Worm (Caenorhabditis elegans) whole organism, dauer: ENCODE results near the gene C47D2.1.
"Not testable (repeated sequence)": the region's sequence is repeated elsewhere in the genome, so short reads cannot be mapped to it uniquely, and the experiment has no call there.

ENCODE experiments used
- unc-62 ChIP-seq: sonication (generic microtip); optimal IDR thresholded peaks from 2 replicates; lab custom pipeline; 2017; ENCODE audit warnings: missing biosample characterization, missing genetic modification reagents, missing genetic modification characterization

The C47D2.1 gene

DNA sequence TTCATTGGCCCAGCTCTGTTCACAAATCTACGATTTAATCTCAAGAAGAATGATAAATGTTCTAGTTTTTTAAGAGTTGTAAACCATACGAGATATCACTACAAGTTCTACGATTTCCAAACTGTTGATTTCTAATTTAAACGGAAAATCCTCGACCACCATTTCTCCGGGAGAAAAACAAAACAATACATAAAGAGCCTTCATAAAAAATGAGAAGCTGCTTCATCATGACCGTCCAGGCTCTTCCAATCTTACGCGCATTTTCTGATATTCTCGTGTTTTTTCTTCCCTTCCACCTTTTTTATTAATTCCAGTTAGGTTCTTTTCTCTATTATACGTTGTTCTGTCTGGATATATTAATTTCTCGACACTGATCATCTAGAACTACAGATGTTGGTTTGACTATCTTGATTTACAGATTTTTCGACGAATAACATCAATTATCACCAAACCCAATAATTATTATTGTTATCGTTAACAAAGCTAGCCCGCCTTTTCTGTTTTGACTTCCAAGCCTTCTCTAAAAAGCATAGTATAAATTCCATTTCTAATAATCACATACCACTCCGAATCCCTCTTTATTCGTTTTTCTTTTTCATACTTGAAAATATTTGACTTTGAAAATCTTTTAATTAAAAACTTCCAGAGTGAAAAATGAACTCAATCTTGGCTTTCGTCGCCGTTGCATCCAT, at the start of gene C47D2.1:
C47D2.1 (plus strand) TSS at position 642 of the 692 bp plus-strand sequence.
- no peak for TF ChIP-seq unc-62 (GFP tag; lab: Kevin White, UChicago)

DNA sequence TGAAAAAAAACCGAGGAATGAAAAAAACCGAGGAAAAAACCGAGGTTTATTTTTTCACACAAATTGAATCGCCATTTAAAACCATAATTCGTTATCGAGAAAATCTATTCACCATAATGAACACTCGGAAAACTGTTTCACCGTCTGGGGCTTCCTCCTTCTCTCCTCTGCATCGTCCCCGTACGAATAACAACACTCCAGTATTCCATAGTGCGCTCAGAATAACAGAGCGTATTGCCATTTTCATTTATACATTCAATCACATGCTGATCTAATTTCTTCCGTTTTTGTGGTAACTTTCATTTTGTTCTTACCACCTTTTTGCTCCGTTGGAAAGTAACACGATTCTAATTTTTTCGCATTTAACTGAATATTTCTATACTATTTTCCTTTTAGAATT, 45.3 kb upstream of the C47D2.1 start, which contains the start of gene C17H11.2:
C17H11.2 (plus strand) TSS at position 397 of the 400 bp plus-strand sequence.
- no peak for TF ChIP-seq unc-62 (GFP tag; lab: Kevin White, UChicago)

DNA sequence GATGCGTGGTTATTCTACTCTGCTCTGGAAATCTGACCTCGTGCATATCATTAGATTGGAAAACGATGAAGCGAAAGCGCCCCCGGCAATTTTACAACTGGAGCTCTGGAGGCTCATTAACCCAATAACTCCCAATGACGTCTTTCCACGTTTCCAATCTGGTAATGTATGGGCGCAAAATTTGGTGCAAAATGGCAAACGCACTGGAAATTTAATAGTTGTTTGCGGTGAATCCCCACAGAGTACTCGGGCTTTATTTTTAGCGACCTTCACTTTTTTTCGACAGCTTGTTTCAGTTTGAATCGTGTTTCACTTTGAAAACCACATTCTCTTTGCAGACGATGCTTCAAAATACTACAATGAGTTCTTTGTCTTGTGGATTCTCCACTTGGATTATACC, 41.3 kb upstream of the C47D2.1 start, which contains the start of gene C17H11.1:
C17H11.1 (plus strand) TSS at position 301 of the 400 bp plus-strand sequence.
- no peak for TF ChIP-seq unc-62 (GFP tag; lab: Kevin White, UChicago)

DNA sequence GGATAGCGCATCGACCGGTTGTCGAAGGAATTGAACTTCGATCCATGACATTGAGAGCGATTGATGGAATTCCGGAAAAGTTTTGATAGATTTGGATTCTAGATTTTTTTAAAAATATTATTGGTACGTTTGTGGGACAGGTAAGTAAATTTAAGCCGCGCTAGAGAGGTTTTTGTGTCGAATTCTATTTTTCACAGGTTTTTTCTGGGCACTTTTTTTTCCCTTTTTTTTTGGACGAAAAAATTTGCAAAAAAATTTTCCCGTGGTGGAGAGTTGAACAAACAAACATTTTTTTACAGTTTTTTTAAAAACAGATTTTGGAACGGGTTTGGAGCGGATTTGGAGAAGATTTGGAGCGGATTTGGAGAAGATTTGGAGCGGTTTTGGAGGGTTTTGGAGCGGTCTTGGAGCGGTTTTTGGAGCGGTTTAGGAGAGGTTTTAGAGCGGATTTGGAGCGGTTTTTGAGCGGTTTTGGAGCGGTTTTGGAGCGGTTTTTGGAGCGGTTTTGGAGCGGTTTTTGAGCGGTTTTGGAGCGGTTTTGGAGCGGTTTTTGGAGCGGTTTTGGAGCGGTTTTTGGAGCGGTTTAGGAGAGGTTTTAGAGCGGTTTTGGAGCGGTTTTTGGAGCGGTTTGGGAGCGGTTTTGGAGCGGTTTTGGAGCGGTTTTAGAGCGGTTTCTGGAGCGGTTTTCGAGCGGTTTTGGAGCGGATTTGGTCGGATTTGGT, 33.1 kb upstream of the C47D2.1 start, which contains the start of gene C17H11.4:
C17H11.4 (minus strand) TSS at position 51 of the 722 bp plus-strand sequence.
- not testable (repeated sequence) for TF ChIP-seq unc-62 (GFP tag; lab: Kevin White, UChicago)

DNA sequence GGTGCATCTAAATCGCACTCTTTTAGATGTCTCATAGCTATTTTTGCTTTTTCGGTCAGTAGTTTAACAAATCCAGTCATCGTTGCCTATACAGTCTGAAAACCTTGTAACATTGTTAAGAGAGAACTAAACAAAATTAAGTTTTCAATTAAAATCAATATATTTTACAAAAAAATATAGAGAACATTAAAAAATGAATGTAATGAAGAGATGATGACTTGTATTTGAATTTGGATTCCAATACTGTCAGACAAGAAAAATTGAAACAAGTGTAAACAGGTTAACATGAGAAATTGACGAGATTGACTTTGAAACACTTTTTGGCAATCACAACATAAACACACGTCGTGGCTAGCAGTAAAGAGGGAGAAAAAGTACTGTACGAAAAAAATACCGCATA, 29.8 kb upstream of the C47D2.1 start, which contains the start of gene C17H11.5:
C17H11.5 (minus strand) TSS at position 101 of the 400 bp plus-strand sequence.
- no peak for TF ChIP-seq unc-62 (GFP tag; lab: Kevin White, UChicago)

DNA sequence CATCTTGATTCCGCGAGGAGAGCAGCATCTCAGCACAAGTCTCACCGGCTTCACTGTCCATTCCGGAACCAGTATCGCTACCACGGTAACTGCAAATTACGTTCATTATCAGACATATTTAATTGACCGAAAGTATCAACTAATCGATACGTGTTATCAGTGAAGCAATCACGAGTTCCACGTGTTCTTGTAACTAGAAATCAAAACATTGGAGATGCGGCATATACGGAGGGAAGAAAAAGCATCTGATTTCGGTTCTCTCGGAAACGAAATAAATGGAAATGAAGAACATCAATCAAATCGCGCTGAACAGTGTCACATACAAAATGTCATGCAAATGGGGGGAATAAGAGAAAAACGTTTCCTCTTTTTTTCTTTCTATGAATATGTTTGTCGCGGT, 21.7 kb upstream of the C47D2.1 start:
- no peak for TF ChIP-seq unc-62 (GFP tag; lab: Kevin White, UChicago)

DNA sequence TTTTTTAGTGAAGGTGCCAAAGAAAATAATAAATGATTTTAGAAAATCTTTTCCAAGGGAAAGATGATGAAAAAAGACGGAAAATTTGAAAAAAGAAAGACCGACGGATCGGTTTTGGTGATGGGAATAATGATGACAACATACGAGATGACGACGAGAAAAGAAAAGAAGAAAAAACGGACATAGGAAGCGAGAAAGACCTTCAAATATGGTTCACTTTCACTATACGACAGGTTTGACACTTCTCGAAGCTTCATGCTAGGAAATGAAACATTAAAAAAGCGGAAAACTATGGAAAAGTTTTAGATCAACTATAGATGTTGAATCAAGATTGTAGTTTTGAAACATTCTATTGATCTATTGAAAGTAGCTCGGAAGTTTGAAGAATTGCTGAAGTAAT, 14.7 kb upstream of the C47D2.1 start:
- TF ChIP-seq unc-62 (GFP tag; lab: Kevin White, UChicago) = no peak

DNA sequence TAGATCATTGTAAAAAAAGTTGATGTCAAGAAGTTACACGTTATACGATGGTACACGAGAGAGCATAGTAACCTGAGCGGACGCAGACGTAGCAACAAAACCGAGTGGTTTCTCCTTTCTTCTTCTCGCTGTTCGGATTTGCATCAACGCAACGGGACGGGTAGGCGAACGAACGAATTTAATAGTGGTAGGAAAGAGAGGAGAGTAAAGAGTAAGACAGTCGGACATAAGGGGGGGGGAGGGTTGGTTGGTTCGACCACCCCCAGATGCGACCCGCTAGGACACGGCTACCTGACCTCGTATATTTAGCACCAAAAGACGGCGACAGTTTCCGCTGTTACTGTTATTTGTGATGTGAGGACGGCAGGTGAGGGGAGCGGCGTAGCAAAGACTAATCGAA, 13.7 kb upstream of the C47D2.1 start:
- TF ChIP-seq unc-62 (GFP tag; lab: Kevin White, UChicago) = no peak

DNA sequence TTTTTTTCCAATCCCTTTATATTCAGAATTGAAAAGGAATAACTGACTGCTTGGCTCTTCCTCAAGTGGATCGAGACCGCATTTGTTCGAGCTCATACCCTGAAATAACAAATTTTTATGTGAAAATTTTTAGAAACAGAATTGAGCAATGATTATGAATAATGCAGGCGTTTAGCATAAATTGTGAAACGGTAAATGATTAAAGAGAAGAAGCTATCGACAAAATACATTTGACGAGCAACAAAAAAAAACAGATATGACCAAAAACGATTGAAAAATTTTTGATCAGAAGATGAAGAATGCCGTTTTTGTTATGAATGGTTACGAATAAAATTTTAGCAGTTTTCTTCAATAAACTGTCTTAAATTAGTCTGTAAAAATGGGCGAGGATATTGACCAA, 11.2 kb upstream of the C47D2.1 start, which contains the start of gene C17H11.6:
C17H11.6 (minus strand) TSS at position 101 of the 400 bp plus-strand sequence.
- no peak for TF ChIP-seq unc-62 (GFP tag; lab: Kevin White, UChicago)

DNA sequence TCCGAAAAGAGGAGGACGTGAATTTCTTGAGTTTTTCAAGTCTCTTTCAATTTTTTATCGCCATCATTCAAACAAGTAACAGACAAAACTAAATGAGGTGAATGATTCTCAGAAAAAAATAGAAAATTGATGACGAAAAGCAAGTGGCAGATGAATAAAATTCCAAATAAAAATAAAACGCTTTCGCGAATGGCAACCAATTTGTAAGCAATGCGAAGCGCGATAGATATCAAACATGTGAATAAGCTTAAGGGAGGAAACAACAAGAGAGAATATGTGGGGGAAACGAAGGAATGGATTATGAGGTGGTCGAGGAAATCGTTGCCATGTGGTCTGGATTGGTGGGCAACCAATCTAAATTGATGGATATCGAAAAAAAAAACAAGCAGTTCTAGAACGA, 10.4 kb upstream of the C47D2.1 start:
- TF ChIP-seq unc-62 (GFP tag; lab: Kevin White, UChicago) = no peak

DNA sequence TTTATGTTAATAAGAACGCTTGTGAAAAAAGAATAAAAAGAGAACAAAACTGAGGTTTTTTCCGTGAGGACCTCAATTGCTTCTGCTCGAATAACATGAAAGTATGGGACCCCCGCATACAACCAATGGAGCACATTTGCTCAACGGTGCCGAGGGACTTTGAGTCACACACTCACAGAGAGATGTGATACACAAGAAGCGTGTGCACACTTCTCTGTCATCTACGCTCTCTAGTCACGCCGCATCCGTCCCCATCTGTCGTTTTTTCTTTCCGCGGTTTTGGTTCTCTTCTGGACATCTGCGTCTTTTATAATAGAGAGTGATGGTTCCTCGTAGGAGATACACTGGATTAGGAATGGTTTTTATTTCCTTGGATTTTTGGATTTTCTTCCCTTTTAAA, 8.9 kb upstream of the C47D2.1 start:
- TF ChIP-seq unc-62 (GFP tag; lab: Kevin White, UChicago) = no peak

DNA sequence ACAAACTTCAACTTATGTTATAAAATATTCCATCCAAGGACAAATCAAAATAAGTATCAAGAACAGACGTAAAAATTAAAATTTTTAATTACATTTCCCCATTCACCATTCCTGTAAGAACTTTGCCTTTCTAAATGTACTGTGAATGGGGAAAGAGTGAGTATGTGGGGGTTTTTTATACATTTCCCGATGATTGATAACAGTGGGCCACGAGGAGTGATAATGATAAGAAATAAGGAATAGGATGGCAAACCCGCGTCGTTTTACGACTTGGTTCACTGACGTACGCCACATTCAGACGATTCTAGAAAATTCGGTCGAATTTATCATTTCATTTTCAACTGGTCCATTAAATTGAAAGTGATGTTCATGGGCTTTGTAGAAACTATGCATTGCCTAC, 3.9 kb upstream of the C47D2.1 start, which contains the start of gene cdd-1:
cdd-1 (minus strand) TSS at position 151 of the 400 bp plus-strand sequence.
- no peak for TF ChIP-seq unc-62 (GFP tag; lab: Kevin White, UChicago)

DNA sequence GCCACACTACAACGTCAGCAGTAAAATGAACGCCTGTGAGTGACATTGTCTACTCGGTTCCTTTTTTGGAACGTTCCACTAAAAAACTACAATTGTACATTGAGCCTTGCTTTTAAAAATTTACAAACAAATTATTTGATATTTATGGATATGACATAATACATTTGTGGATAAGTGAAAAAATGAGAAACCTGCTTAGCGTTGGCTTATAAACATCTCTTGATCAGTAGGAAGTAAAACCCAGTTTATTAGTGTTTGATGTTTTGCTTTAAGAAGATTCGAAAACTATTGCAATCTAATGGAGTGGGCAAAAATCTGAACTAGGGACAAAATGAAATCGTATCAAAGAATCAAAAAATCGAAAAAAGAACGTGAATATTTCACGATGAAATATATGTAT, 2.1 kb downstream of the C47D2.1 start:
- no peak for TF ChIP-seq unc-62 (GFP tag; lab: Kevin White, UChicago)

DNA sequence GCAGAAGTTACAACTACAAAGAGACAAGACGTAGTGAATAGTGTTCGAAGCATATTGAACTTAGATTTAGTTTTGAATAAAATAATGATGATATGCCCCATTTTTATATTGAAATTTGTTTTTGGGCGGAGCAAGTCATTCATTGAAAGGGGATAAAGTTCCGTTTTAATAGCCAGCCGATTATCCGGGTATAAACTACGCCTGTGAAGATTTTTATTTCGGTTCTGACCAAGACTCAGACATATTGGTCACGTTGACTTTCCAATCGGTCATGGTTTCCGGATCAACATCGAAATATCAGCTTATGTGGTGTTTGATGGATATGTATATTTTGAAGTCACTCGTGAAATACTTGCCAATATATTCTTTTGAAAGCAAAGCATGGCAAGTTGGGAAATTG, 3.8 kb downstream of the C47D2.1 start, which contains the start of gene K02A6.4:
K02A6.4 (minus strand) TSS at position 101 of the 400 bp plus-strand sequence.
- no peak for TF ChIP-seq unc-62 (GFP tag; lab: Kevin White, UChicago)

DNA sequence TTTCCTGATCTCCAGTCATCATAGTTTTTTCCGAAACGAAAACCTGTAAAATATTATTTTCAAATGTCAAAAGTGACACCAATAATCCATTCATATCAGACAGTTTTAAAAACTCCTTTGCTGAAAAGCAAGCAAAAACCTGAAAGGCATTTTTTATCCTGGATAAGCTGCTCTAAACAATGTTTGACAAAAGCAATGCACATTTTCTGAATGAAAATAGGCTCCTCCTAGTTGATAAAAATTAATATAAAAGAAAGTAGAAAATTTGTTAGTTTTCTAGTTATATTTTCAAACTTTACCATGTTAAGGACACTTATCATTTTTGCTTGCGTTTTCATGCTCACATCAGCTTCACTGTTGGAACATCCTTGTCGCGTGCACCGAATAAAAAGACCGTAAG, 4.6 kb downstream of the C47D2.1 start, which contains the start of gene K02A6.1:
K02A6.1 (plus strand) TSS at position 301 of the 400 bp plus-strand sequence.
- TF ChIP-seq unc-62 (GFP tag; lab: Kevin White, UChicago) = no peak

DNA sequence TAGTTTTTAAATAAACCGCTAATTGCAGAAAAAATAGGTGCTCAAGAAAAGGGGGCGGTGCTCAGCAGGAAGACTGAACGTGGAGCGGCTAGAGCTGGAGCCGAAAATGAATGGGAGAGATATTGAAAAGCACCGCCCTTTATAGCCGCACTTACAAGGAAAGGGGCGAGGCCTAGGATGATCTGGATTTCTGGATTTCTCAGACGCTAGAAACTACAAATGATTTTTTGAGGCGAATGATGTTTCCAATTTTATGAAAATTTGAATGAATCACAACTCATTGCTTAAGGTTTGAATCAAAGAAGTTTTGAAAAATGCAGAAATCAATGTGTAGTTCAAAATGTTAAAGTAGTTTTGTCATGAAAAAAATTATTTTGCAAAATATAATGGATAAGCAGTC, 10.1 kb downstream of the C47D2.1 start, which contains the start of gene K02A6.2:
K02A6.2 (minus strand) TSS at position 101 of the 400 bp plus-strand sequence.
- no peak for TF ChIP-seq unc-62 (GFP tag; lab: Kevin White, UChicago)
